Worm (Caenorhabditis elegans): ENCODE measurements around the gene B0252.3.

The B0252.3 gene

ce11 chrII:6926488-6926887 is 18.9 kb upstream of the B0252.3 start (continued):
- TF ChIP-seq fos-1 (tag; optimal IDR thresholded peaks at IDR 0.05) (no peak), isw-1 (GFP tag; IDR thresholded peaks at IDR 0.05) (no peak), xbp-1 (tag; optimal IDR thresholded peaks at IDR 0.05) (peak; percentile 40), mab-9 (GFP tag; IDR thresholded peaks at IDR 0.05) (no peak), nhr-77 (tag; optimal IDR thresholded peaks at IDR 0.05) (peak; percentile 56), nhr-20 (tag; optimal IDR thresholded peaks at IDR 0.05) (peak; percentile 59), nhr-19 (GFP tag; conservative IDR thresholded peaks at IDR 0.05) (peak; percentile 43), ces-1 (GFP tag; optimal IDR thresholded peaks at IDR 0.05) (no peak), ztf-11 (tag; optimal IDR thresholded peaks at IDR 0.05) (no peak), C04F5.9 (tag; optimal IDR thresholded peaks at IDR 0.05) (peak; percentile 13), ama-1 (optimal IDR thresholded peaks at IDR 0.05) (peak; percentile 21), nhr-85 (tag) (peak; percentile 71), nhr-11 (tag; optimal IDR thresholded peaks at IDR 0.05) (no peak), Y116A8C.19 (tag; optimal IDR thresholded peaks at IDR 0.05; ENCODE audit: borderline replicate concordance) (no peak), hlh-17 (GFP tag; optimal IDR thresholded peaks at IDR 0.05; ENCODE audit: borderline replicate concordance) (no peak), snpc-4 (tag; optimal IDR thresholded peaks at IDR 0.05) (no peak), dpl-1 (GFP tag; optimal IDR thresholded peaks at IDR 0.05) (peak; percentile 29 to 51 (median 32)), vab-15 (tag; optimal IDR thresholded peaks at IDR 0.05) (no peak), unc-62 (GFP tag; optimal IDR thresholded peaks at IDR 0.05) (no peak), fkh-10 (GFP tag; optimal IDR thresholded peaks at IDR 0.05) (peak; percentile 59), elt-2 (tag; optimal IDR thresholded peaks at IDR 0.05) (peak; percentile 35), hpl-2 (GFP tag; optimal IDR thresholded peaks at IDR 0.05) (no peak), nhr-71 (tag; optimal IDR thresholded peaks at IDR 0.05) (peak; percentile 67), unc-30 (tag; optimal IDR thresholded peaks at IDR 0.05) (no peak), unc-86 (tag; optimal IDR thresholded peaks at IDR 0.05) (peak; percentile 39), lin-14 (GFP tag; optimal IDR thresholded peaks at IDR 0.05) (peak; percentile 93), blmp-1 (tag; optimal IDR thresholded peaks at IDR 0.05) (peak; percentile 96), lin-35 (GFP tag; optimal IDR thresholded peaks at IDR 0.05) (peak; percentile 56 to 57), tbx-2 (tag; optimal IDR thresholded peaks at IDR 0.05) (peak; percentile 50), snu-23 (GFP tag; optimal IDR thresholded peaks at IDR 0.05) (peak; percentile 77), F16B12.6 (tag; optimal IDR thresholded peaks at IDR 0.05) (no peak), zip-4 (GFP tag; optimal IDR thresholded peaks at IDR 0.05) (no peak), sup-37 (GFP tag; optimal IDR thresholded peaks at IDR 0.05) (no peak), hlh-4 (tag; optimal IDR thresholded peaks at IDR 0.05) (no peak), mdl-1 (tag; optimal IDR thresholded peaks at IDR 0.05) (peak in 1 of 2 experiments; percentile 67), mef-2 (tag; optimal IDR thresholded peaks at IDR 0.05) (no peak), ceh-88 (GFP tag; IDR thresholded peaks at IDR 0.05) (no peak), ztf-4 (tag; optimal IDR thresholded peaks at IDR 0.05) (no peak), egl-13 (tag; optimal IDR thresholded peaks at IDR 0.05) (peak; percentile 32), ceh-90 (tag; optimal IDR thresholded peaks at IDR 0.05) (no peak), irx-1 (tag; optimal IDR thresholded peaks at IDR 0.05) (no peak), nhr-47 (tag; optimal IDR thresholded peaks at IDR 0.05) (peak; percentile 56), mep-1 (tag; optimal IDR thresholded peaks at IDR 0.05) (peak; percentile 84), grh-1 (GFP tag; IDR thresholded peaks at IDR 0.05) (no peak), egl-27 (tag; optimal IDR thresholded peaks at IDR 0.05) (peak in 1 of 2 experiments; percentile 36), jun-1 (tag; optimal IDR thresholded peaks at IDR 0.05) (peak; percentile 67), aly-2 (tag; optimal IDR thresholded peaks at IDR 0.05) (no peak), ceh-8 (GFP tag; optimal IDR thresholded peaks at IDR 0.05) (no peak), ets-5 (GFP tag; IDR thresholded peaks at IDR 0.05) (no peak), alr-1 (tag; optimal IDR thresholded peaks at IDR 0.05; ENCODE audit: borderline replicate concordance) (no peak), ceh-63 (GFP tag; optimal IDR thresholded peaks at IDR 0.05) (no peak), pag-3 (tag; optimal IDR thresholded peaks at IDR 0.05; ENCODE audit: borderline replicate concordance, insufficient read depth) (no peak), lir-3 (tag; optimal IDR thresholded peaks at IDR 0.05; ENCODE audit: poor library complexity) (no peak)

Measured in whole organism, L1 larva.